Fruit fly (Drosophila melanogaster) whole organism: Measurements from ENCODE around the gene Mkk4.

Source experiments
- CG8478 ChIP-seq: fragments of >200 bp; optimal IDR thresholded peaks from 2 replicates; lab custom pipeline; 2018; ENCODE audit warnings: inconsistent platforms
- Dll ChIP-seq: fragments of >200 bp; optimal IDR thresholded peaks from 2 replicates; lab custom pipeline; 2017
- EcR ChIP-seq, 2 experiments: fragments of >200 bp; optimal IDR thresholded peaks; 2 replicates each; lab custom pipeline; 2017; ENCODE audit warnings: missing biosample characterization in 2 of 2, missing genetic modification characterization in 2 of 2, missing genetic modification reagents in 2 of 2
- pan ChIP-seq: fragments of >200 bp; optimal IDR thresholded peaks from 2 replicates; lab custom pipeline; 2017
- psq ChIP-seq: fragments of >200 bp; optimal IDR thresholded peaks from 2 replicates; lab custom pipeline; 2017
- usp ChIP-seq: fragments of >200 bp; optimal IDR thresholded peaks from 2 replicates; lab custom pipeline; 2017; ENCODE audit warnings: missing biosample characterization, missing genetic modification characterization, mixed read lengths

Gene Mkk4

dm6 chr3R:8650741-8651140 lies at the start of gene Mkk4, which contains the start of gene SLIRP2:
TSS of gene Mkk4 (minus strand) at chr3R:8650796.
TSS of gene SLIRP2 (plus strand) at chr3R:8651084.
- TF ChIP-seq psq (lab: Kevin White, UChicago) (no peak), CG8478 (no peak), EcR (GFP tag; optimal IDR thresholded peaks at IDR 0.05; lab: Kevin White, UChicago) (no peak), pan (lab: Kevin White, UChicago) (no peak), Dll (lab: Kevin White, UChicago) (no peak), usp (GFP tag; lab: Kevin White, UChicago) (no peak)

dm6 chr3R:8699230-8699629 lies 48.6 kb upstream of the Mkk4 start:
- TF ChIP-seq psq (lab: Kevin White, UChicago) (no peak), EcR (GFP tag; optimal IDR thresholded peaks at IDR 0.05; lab: Kevin White, UChicago) (no peak), CG8478 (no peak), Dll (lab: Kevin White, UChicago) (no peak), pan (lab: Kevin White, UChicago) (no peak), usp (GFP tag; lab: Kevin White, UChicago) (no peak)

DNA sequence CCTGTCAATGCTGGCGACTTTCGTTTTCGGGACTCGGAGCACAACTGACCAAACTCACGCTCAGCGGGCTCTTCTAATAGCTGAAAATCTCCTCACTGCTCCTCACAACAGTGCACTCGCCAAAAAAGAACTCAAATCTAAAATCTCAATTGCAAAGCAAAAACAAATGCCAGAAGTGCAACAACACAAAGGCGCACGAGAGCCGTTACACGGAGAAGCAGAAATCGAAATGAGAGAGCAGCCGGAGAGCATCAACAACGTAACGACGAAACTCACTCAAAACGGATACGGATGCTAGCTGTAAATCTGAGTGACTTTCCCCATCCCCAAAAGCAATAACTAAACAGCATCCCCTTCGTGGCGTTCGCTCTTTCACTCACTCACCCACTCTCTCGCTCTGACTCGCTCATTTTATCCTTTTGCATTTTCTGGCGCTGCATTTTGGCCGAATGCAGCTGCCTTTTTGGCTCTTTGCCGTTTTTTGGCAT lies 47.2 kb upstream of the Mkk4 start, which contains the start of gene hb:
hb (minus strand) TSS at position 51 of the 488 bp plus-strand sequence.
- TF ChIP-seq EcR (GFP tag; optimal IDR thresholded peaks at IDR 0.05; lab: Kevin White, UChicago) (no peak), psq (lab: Kevin White, UChicago) (no peak), Dll (lab: Kevin White, UChicago) (no peak), usp (GFP tag; lab: Kevin White, UChicago) (no peak), pan (lab: Kevin White, UChicago) (no peak), CG8478 (no peak)

dm6 chr3R:8694110-8694826 lies 43.7 kb upstream of the Mkk4 start:
- no peak for TF ChIP-seq CG8478
- TF ChIP-seq pan (lab: Kevin White, UChicago), result no peak
- no peak for TF ChIP-seq psq (lab: Kevin White, UChicago)
- TF ChIP-seq Dll (lab: Kevin White, UChicago), result no peak

DNA sequence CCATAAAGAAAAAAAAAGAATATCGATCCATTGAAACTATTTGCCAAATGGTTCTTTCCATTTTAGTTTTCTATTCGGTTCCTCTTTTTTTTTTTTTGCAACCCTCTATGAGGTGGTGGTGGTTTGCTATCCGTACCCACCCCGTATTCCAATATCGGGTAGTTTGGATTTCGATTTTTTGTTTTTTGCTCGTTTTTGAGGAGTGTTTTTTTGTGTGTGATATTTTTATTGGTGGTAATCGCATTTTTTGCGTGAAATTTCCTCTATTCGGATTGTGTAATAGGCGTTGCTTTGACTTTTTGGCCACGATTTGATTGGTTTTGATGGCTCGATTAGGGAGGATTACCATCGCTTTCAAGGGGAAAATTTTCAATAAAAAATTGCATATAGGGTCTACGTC lies 35.9 kb upstream of the Mkk4 start:
- TF ChIP-seq EcR (GFP tag; optimal IDR thresholded peaks at IDR 0.05; lab: Kevin White, UChicago), result no peak

DNA sequence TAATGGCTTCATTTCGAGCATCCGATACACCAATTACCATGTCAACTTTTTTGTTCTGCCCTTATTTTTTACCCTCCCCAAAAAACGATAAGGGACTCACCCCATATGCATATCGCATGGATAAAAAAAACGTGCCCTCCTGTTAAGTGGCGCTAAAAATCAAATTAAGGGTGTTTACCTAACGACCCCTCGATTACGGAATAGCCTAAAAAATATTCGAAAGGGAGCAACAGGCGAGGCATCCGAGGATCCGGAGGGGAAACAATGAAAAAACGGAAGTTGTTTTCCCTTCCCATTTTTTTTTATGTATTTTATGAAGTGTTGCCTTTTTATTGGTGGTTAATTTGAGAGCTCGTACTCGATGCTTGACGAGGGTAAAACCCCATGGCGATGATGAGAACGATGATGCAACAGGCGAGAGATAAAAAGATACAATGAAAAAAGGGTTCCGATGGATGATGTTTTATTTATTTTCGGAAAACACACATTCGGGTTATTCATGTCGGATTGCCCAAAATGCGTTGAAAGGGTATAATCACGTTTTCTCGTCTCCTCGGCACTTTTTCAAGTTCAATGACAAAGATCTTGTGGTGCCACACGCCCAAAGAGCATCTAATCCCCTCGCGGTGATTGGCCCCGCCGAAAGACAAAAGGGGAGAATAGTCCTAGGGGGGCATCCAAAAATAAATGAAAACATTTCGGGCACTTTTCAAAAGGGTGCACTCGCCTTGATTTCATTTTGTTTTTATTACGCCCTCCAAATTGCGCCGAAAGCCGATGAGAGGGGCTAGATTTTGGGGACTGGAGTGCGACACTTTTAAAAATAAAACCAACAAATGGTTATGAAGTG lies 34.0 kb upstream of the Mkk4 start, which contains the start of gene CG44227:
CG44227 (minus strand) TSS at position 849 of the 850 bp plus-strand sequence.
- TF ChIP-seq EcR (GFP tag; optimal IDR thresholded peaks at IDR 0.05; lab: Kevin White, UChicago), result no peak
- TF ChIP-seq usp (GFP tag; lab: Kevin White, UChicago), result no peak
- TF ChIP-seq pan (lab: Kevin White, UChicago), result no peak
- TF ChIP-seq psq (lab: Kevin White, UChicago), result no peak
- no peak for TF ChIP-seq Dll (lab: Kevin White, UChicago)
- no peak for TF ChIP-seq CG8478

- TF ChIP-seq Dll (lab: Kevin White, UChicago) (no peak), usp (GFP tag; lab: Kevin White, UChicago) (no peak), EcR (GFP tag; optimal IDR thresholded peaks at IDR 0.05; lab: Kevin White, UChicago) (no peak), psq (lab: Kevin White, UChicago) (no peak), CG8478 (no peak), pan (lab: Kevin White, UChicago) (no peak)
Measured at dm6 chr3R:8683280-8683679, 32.7 kb upstream of the Mkk4 start.

- TF ChIP-seq pan (lab: Kevin White, UChicago) (no peak), CG8478 (no peak), EcR (GFP tag; optimal IDR thresholded peaks at IDR 0.05; lab: Kevin White, UChicago) (no peak), usp (GFP tag; lab: Kevin White, UChicago) (no peak), Dll (lab: Kevin White, UChicago) (no peak), psq (lab: Kevin White, UChicago) (no peak)
Measured at dm6 chr3R:8680611-8681010, 30.0 kb upstream of the Mkk4 start.

- TF ChIP-seq pan (lab: Kevin White, UChicago), result no peak
- TF ChIP-seq psq (lab: Kevin White, UChicago), result no peak
- TF ChIP-seq Dll (lab: Kevin White, UChicago), result no peak
- TF ChIP-seq CG8478, result no peak
- no peak for TF ChIP-seq EcR (GFP tag; optimal IDR thresholded peaks at IDR 0.05; lab: Kevin White, UChicago)
- TF ChIP-seq usp (GFP tag; lab: Kevin White, UChicago), result no peak
Measured at dm6 chr3R:8679934-8680333, 29.3 kb upstream of the Mkk4 start, which contains the start of gene CG33325. TSS of gene CG33325 (minus strand) at chr3R:8680034.

- no peak for TF ChIP-seq pan (lab: Kevin White, UChicago)
- no peak for TF ChIP-seq psq (lab: Kevin White, UChicago)
- TF ChIP-seq EcR (GFP tag; optimal IDR thresholded peaks at IDR 0.05; lab: Kevin White, UChicago), result no peak
- TF ChIP-seq Dll (lab: Kevin White, UChicago), result no peak
- no peak for TF ChIP-seq CG8478
- no peak for TF ChIP-seq usp (GFP tag; lab: Kevin White, UChicago)
Measured at dm6 chr3R:8676560-8677000, 26.0 kb upstream of the Mkk4 start, which contains the start of the genes Unc50, CG11755 and CG8043. TSS of gene Unc50 (minus strand) at chr3R:8676613. TSS of gene CG11755 (plus strand) at chr3R:8676915. TSS of gene CG8043 (plus strand) at chr3R:8676915.

DNA sequence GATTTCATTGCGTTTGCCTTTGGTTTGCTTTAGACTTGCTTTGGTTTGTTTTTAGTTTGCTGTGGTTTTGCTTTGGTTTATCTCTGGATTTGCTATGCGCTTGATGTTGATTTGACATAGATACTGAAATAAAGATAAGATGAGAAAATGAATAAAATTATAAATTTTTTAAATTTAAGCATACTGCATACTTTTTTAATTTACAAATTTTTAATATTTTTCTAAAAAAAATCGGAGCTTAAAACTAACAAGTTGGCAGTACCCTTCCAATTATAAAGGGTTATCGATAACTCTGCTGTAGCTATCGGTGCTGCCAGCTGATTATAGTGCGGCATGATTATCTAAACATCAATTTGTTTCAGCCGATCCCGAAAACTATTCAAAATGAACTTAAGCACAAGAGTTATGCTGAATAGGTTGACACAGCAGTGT lies 23.2 kb upstream of the Mkk4 start, which contains the start of gene mRpL19:
mRpL19 (plus strand) TSS at position 307 of the 432 bp plus-strand sequence.
- no peak for TF ChIP-seq EcR (GFP tag; optimal IDR thresholded peaks at IDR 0.05; lab: Kevin White, UChicago)
- no peak for TF ChIP-seq CG8478
- no peak for TF ChIP-seq pan (lab: Kevin White, UChicago)
- no peak for TF ChIP-seq usp (GFP tag; lab: Kevin White, UChicago)
- TF ChIP-seq psq (lab: Kevin White, UChicago), result no peak
- TF ChIP-seq Dll (lab: Kevin White, UChicago), result no peak
